Fruit fly (Drosophila melanogaster) whole organism, pupa: ENCODE measurements around the gene dan.
A peak's percentile ranks its signal among the peaks of the same experiment; 100 is the strongest.

Experiments used
- CG10348 ChIP-seq: fragments of 200-800 bp; sonication (Bioruptor generic); IDR thresholded peaks from 2 replicates; pipeline ENCODE4 v1.3.6; 2022; ENCODE audit warnings: missing biosample characterization, missing genetic modification characterization
- CG12605 ChIP-seq: fragments of 200-800 bp; sonication (Bioruptor generic); IDR thresholded peaks from 2 replicates; pipeline ENCODE4 v1.3.6; 2022; ENCODE audit warnings: missing biosample characterization, missing genetic modification characterization
- CG13204 ChIP-seq: fragments of 200-800 bp; sonication (Bioruptor generic); optimal IDR thresholded peaks from 2 replicates; lab custom pipeline; 2018; ENCODE audit warnings: missing biosample characterization, mild to moderate bottlenecking, missing genetic modification characterization, moderate library complexity
- CG14655 ChIP-seq: fragments of 200-800 bp; sonication (Bioruptor generic); optimal IDR thresholded peaks from 3 replicates; lab custom pipeline; 2017; ENCODE audit warnings: mild to moderate bottlenecking, missing biosample characterization, missing genetic modification reagents, missing genetic modification characterization
- CG15710 ChIP-seq: fragments of 200-800 bp; sonication (Bioruptor generic); optimal IDR thresholded peaks from 2 replicates; lab custom pipeline; 2018; ENCODE audit warnings: missing biosample characterization, mild to moderate bottlenecking, missing genetic modification characterization, moderate library complexity
- CG17806 ChIP-seq: fragments of 200-800 bp; sonication (Bioruptor generic); optimal IDR thresholded peaks from 2 replicates; lab custom pipeline; 2018; ENCODE audit warnings: missing biosample characterization, mild to moderate bottlenecking, missing genetic modification characterization, moderate library complexity
- CG32121 ChIP-seq: fragments of 200-800 bp; sonication (Bioruptor generic); IDR thresholded peaks from 2 replicates; pipeline ENCODE4 v1.3.6; 2022; ENCODE audit warnings: missing biosample characterization, missing genetic modification characterization
- CG34367 ChIP-seq: fragments of 200-800 bp; sonication (Bioruptor generic); optimal IDR thresholded peaks from 2 replicates; lab custom pipeline; 2018; ENCODE audit warnings: missing biosample characterization, mild to moderate bottlenecking, missing genetic modification characterization
- CG4496 ChIP-seq: fragments of 200-800 bp; sonication (Bioruptor generic); IDR thresholded peaks from 3 replicates; pipeline ENCODE4 v1.3.6; 2022; ENCODE audit warnings: missing biosample characterization, missing genetic modification characterization
- CG8159 ChIP-seq: fragments of 200-800 bp; sonication (Bioruptor generic); optimal IDR thresholded peaks from 3 replicates; lab custom pipeline; 2018; ENCODE audit warnings: missing biosample characterization, mild to moderate bottlenecking, missing genetic modification characterization, moderate library complexity
- CG8301 ChIP-seq: fragments of 200-800 bp; sonication (Bioruptor generic); optimal IDR thresholded peaks from 2 replicates; lab custom pipeline; 2018; ENCODE audit warnings: missing biosample characterization, mild to moderate bottlenecking, missing genetic modification characterization
- CG9948 ChIP-seq: fragments of 200-800 bp; sonication (Bioruptor generic); optimal IDR thresholded peaks from 2 replicates; lab custom pipeline; 2018; ENCODE audit warnings: missing biosample characterization, mild to moderate bottlenecking, missing genetic modification characterization, moderate library complexity
- D1 ChIP-seq: fragments of 200-800 bp; sonication (Bioruptor generic); optimal IDR thresholded peaks from 2 replicates; lab custom pipeline; 2018; ENCODE audit warnings: missing biosample characterization, mild to moderate bottlenecking, missing genetic modification characterization, moderate library complexity
- EcR ChIP-seq: fragments of 200-800 bp; sonication (Bioruptor generic); optimal IDR thresholded peaks from 3 replicates; lab custom pipeline; 2019; ENCODE audit warnings: missing biosample characterization, missing genetic modification characterization, mild to moderate bottlenecking, moderate library complexity, missing genetic modification reagents
- Ets98B ChIP-seq: fragments of 200-800 bp; sonication (Bioruptor generic); IDR thresholded peaks from 2 replicates; pipeline ENCODE4 v1.3.6; 2022; ENCODE audit warnings: missing biosample characterization, missing genetic modification characterization
- Pif1A ChIP-seq: fragments of 200-800 bp; sonication (Bioruptor generic); optimal IDR thresholded peaks from 3 replicates; lab custom pipeline; 2016; ENCODE audit warnings: missing biosample characterization, missing genetic modification characterization
- Pif1B ChIP-seq: fragments of 200-800 bp; sonication (Bioruptor generic); optimal IDR thresholded peaks from 3 replicates; lab custom pipeline; 2016; ENCODE audit warnings: missing biosample characterization, missing genetic modification characterization
- Snoo ChIP-seq: fragments of 200-800 bp; sonication (Bioruptor generic); optimal IDR thresholded peaks from 3 replicates; lab custom pipeline; 2017; ENCODE audit warnings: missing biosample characterization, mild to moderate bottlenecking, missing genetic modification characterization, inconsistent platforms
- fd96Ca ChIP-seq: fragments of 200-800 bp; sonication (Bioruptor generic); IDR thresholded peaks from 3 replicates; pipeline ENCODE4 v1.3.6; 2022; ENCODE audit warnings: missing biosample characterization, missing genetic modification characterization
- gl ChIP-seq: fragments of 200-800 bp; sonication (Bioruptor generic); optimal IDR thresholded peaks from 2 replicates; lab custom pipeline; 2018; ENCODE audit warnings: missing biosample characterization, mild to moderate bottlenecking, missing genetic modification characterization
- rn ChIP-seq: fragments of 200-800 bp; sonication (Bioruptor generic); IDR thresholded peaks from 2 replicates; pipeline ENCODE4 v1.3.6; 2022; ENCODE audit warnings: missing biosample characterization, missing genetic modification characterization

Gene dan

dm6 chr3R:25208767-25209075, 24.5 kb downstream of the dan start:
- TF ChIP-seq Ets98B (no peak), CG34367 (no peak), CG17806 (tag; lab: Kevin White, UChicago) (no peak), CG8159 (tag; lab: Kevin White, UChicago) (no peak), CG32121 (no peak), CG9948 (tag; lab: Kevin White, UChicago) (no peak), Pif1B (no peak), CG4496 (no peak), Snoo (tag; lab: Kevin White, UChicago) (no peak), D1 (tag; lab: Kevin White, UChicago) (no peak), CG12605 (GFP tag; lab: Robert Waterston, UW) (no peak), CG10348 (no peak), rn (GFP tag; lab: Robert Waterston, UW) (no peak), CG8301 (no peak), CG13204 (GFP tag; lab: Kevin White, UChicago) (no peak), CG15710 (tag; lab: Kevin White, UChicago) (no peak), CG14655 (no peak), Pif1A (GFP tag; lab: Kevin White, UChicago) (no peak)

dm6 chr3R:25209207-25209606, 25.0 kb downstream of the dan start:
- TF ChIP-seq CG13204 (GFP tag; lab: Kevin White, UChicago) (no peak), Pif1A (GFP tag; lab: Kevin White, UChicago) (no peak), CG14655 (no peak), EcR (GFP tag; lab: Kevin White, UChicago) (no peak), CG10348 (no peak), CG12605 (GFP tag; lab: Robert Waterston, UW) (no peak), CG8159 (tag; lab: Kevin White, UChicago) (no peak), Ets98B (no peak)

DNA sequence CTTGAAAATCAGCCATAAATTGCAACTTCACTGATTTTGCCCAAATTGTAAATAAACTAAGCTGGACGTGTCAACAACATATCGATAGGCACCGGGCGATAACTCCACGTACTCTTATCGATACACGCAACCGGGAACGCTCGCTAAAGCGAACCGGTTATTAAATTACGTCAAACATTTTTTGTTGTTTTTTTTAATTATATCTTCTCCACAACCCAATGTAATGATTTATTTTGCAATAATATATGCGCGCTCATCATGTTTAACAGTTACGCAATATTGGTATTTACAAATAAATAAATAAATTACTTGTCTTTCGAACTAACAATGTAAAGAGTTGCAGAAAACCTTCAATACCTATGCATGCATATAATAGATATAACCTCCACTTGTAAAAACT, 30.9 kb downstream of the dan start, which contains the start of gene Saysd1:
Gene Saysd1 (minus strand): TSS at position 66 of the 400 bp plus-strand sequence.
- peak; percentile 16 for TF ChIP-seq CG17806 (tag; lab: Kevin White, UChicago)
- TF ChIP-seq rn (GFP tag; lab: Robert Waterston, UW), result no peak
- peak; percentile 44 for TF ChIP-seq Ets98B
- TF ChIP-seq EcR (GFP tag; lab: Kevin White, UChicago), result no peak
- no peak for TF ChIP-seq CG8159 (tag; lab: Kevin White, UChicago)
- peak; percentile 51 for TF ChIP-seq D1 (tag; lab: Kevin White, UChicago)
- peak; percentile 64; the same call in 2 of the 3 replicates for TF ChIP-seq CG4496

DNA sequence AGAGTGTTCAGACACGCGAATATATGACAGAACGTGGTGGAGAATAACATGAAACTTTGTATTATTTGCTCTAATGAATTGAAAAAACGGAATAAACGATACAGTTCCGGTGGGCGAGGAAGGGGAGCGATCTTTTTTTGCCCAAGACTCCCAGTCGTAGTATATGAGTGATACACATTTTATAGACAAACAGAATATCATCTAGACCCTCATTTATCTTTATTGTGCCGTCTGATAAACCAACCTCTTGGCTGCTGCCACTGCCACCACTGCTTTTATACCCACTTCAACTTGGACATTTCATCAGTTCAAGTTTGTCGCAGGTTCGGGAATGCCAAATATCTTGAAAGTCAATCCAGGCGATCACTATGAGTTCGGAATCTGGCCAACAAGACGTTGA, 31.8 kb downstream of the dan start, which contains the start of gene CG31106:
Gene CG31106 (plus strand): TSS at position 301 of the 400 bp plus-strand sequence.
- TF ChIP-seq Pif1B, result no peak
- no peak for TF ChIP-seq CG8159 (tag; lab: Kevin White, UChicago)
- no peak for TF ChIP-seq CG17806 (tag; lab: Kevin White, UChicago)
- no peak for TF ChIP-seq EcR (GFP tag; lab: Kevin White, UChicago)
- no peak for TF ChIP-seq Pif1A (GFP tag; lab: Kevin White, UChicago)
- no peak for TF ChIP-seq CG12605 (GFP tag; lab: Robert Waterston, UW)
- TF ChIP-seq fd96Ca (GFP tag; lab: Robert Waterston, UW), result no peak
- no peak for TF ChIP-seq CG8301
- no peak for TF ChIP-seq CG34367
- no peak for TF ChIP-seq rn (GFP tag; lab: Robert Waterston, UW)
- no peak for TF ChIP-seq Snoo (tag; lab: Kevin White, UChicago)
- no peak for TF ChIP-seq Ets98B
- no peak for TF ChIP-seq gl (tag; lab: Kevin White, UChicago)
- no peak for TF ChIP-seq CG4496
- no peak for TF ChIP-seq CG10348
- no peak for TF ChIP-seq CG13204 (GFP tag; lab: Kevin White, UChicago)
- TF ChIP-seq CG32121, result no peak
- no peak for TF ChIP-seq CG14655
- no peak for TF ChIP-seq CG15710 (tag; lab: Kevin White, UChicago)

dm6 chr3R:25219018-25219417, 34.8 kb downstream of the dan start, which contains the start of gene CG31103:
Gene CG31103 (plus strand): TSS chr3R:25219318.
- no peak for TF ChIP-seq Pif1A (GFP tag; lab: Kevin White, UChicago)
- TF ChIP-seq D1 (tag; lab: Kevin White, UChicago), result no peak
- no peak for TF ChIP-seq CG10348
- no peak for TF ChIP-seq CG14655
- no peak for TF ChIP-seq CG32121
- no peak for TF ChIP-seq CG8159 (tag; lab: Kevin White, UChicago)
- no peak for TF ChIP-seq rn (GFP tag; lab: Robert Waterston, UW)
- TF ChIP-seq gl (tag; lab: Kevin White, UChicago), result no peak
- no peak for TF ChIP-seq Ets98B
- no peak for TF ChIP-seq CG9948 (tag; lab: Kevin White, UChicago)
- TF ChIP-seq CG4496, result no peak
- TF ChIP-seq Pif1B, result no peak
- TF ChIP-seq CG17806 (tag; lab: Kevin White, UChicago), result no peak
- no peak for TF ChIP-seq CG34367
- TF ChIP-seq CG12605 (GFP tag; lab: Robert Waterston, UW), result no peak
- TF ChIP-seq CG15710 (tag; lab: Kevin White, UChicago), result no peak
- TF ChIP-seq Snoo (tag; lab: Kevin White, UChicago), result no peak
- TF ChIP-seq fd96Ca (GFP tag; lab: Robert Waterston, UW), result no peak
- TF ChIP-seq CG8301, result no peak

- TF ChIP-seq Snoo (tag; lab: Kevin White, UChicago), result no peak
- TF ChIP-seq CG34367, result no peak
- TF ChIP-seq CG8301, result no peak
- TF ChIP-seq, all 21 proteins: peak for 0
Observed at dm6 chr3R:25221203-25221807, 37.1 kb downstream of the dan start, which contains the start of gene Alg9. Gene Alg9 (plus strand): TSS chr3R:25221589.
